Fruit fly (Drosophila melanogaster) whole organism, embryonic: Measurements from ENCODE around the gene CG32573.
A peak's percentile ranks its signal among the peaks of the same experiment; 100 is the strongest.

Experiments used
- ATbp ChIP-seq: fragments of 200-800 bp; sonication (Bioruptor generic); optimal IDR thresholded peaks from 2 replicates; lab custom pipeline; 2017; ENCODE audit warnings: missing biosample characterization, mild to moderate bottlenecking, missing genetic modification characterization, missing genetic modification reagents
- Ada2b ChIP-seq: fragments of 200-800 bp; sonication (Bioruptor generic); IDR thresholded peaks from 2 replicates; pipeline ENCODE4 v1.3.6; 2022; ENCODE audit warnings: missing biosample characterization, missing genetic modification characterization
- Bgb ChIP-seq: fragments of 200-800 bp; sonication (Bioruptor generic); IDR thresholded peaks from 2 replicates; pipeline ENCODE4 v1.3.6; 2022; ENCODE audit warnings: missing biosample characterization, missing genetic modification characterization; ENCODE audit not compliant: partially characterized antibody
- CG12155 ChIP-seq: fragments of 200-800 bp; sonication (Bioruptor generic); optimal IDR thresholded peaks from 3 replicates; lab custom pipeline; 2016; ENCODE audit warnings: missing biosample characterization, missing genetic modification characterization
- CG12659 ChIP-seq: fragments of 200-800 bp; sonication (Bioruptor generic); optimal IDR thresholded peaks from 3 replicates; lab custom pipeline; 2017; ENCODE audit warnings: mild to moderate bottlenecking, missing biosample characterization, missing genetic modification reagents, missing genetic modification characterization
- CG14860 ChIP-seq: fragments of 200-800 bp; sonication (Bioruptor generic); IDR thresholded peaks from 3 replicates; pipeline ENCODE4 v1.3.6; 2022; ENCODE audit warnings: missing biosample characterization, missing genetic modification characterization; ENCODE audit not compliant: partially characterized antibody
- CG15073 ChIP-seq: fragments of 200-800 bp; sonication (Bioruptor generic); optimal IDR thresholded peaks from 2 replicates; lab custom pipeline; 2016; ENCODE audit warnings: missing biosample characterization, missing genetic modification characterization
- CG1647 ChIP-seq: fragments of 200-800 bp; sonication (Bioruptor generic); optimal IDR thresholded peaks from 3 replicates; lab custom pipeline; 2016; ENCODE audit warnings: missing biosample characterization, missing genetic modification characterization
- CG17359 ChIP-seq: fragments of 200-800 bp; sonication (Bioruptor generic); optimal IDR thresholded peaks from 3 replicates; lab custom pipeline; 2018; ENCODE audit warnings: missing biosample characterization, mild to moderate bottlenecking, missing genetic modification characterization, moderate library complexity
- CG1832 ChIP-seq: fragments of 200-800 bp; sonication (Bioruptor generic); optimal IDR thresholded peaks from 2 replicates; lab custom pipeline; 2017; ENCODE audit warnings: missing biosample characterization, mild to moderate bottlenecking, missing genetic modification characterization, inconsistent platforms
- CG18764 ChIP-seq: fragments of 200-800 bp; sonication (Bioruptor generic); optimal IDR thresholded peaks from 3 replicates; lab custom pipeline; 2016; ENCODE audit warnings: missing biosample characterization, missing genetic modification characterization
- CG2199 ChIP-seq: fragments of 200-800 bp; sonication (Bioruptor generic); IDR thresholded peaks from 3 replicates; pipeline ENCODE4 v1.3.6; 2022; ENCODE audit warnings: missing biosample characterization, missing genetic modification characterization
- CG31388 ChIP-seq: fragments of 200-800 bp; sonication (Bioruptor generic); optimal IDR thresholded peaks from 2 replicates; lab custom pipeline; 2016; ENCODE audit warnings: missing biosample characterization, missing genetic modification characterization
- CG32767 ChIP-seq: fragments of 200-800 bp; sonication (Bioruptor generic); IDR thresholded peaks from 2 replicates; pipeline ENCODE4 v1.3.6; 2022; ENCODE audit warnings: missing biosample characterization, missing genetic modification characterization
- CG3726 ChIP-seq: fragments of 200-800 bp; sonication (Bioruptor generic); IDR thresholded peaks from 3 replicates; pipeline ENCODE4, ENCODE4 v1.3.6; 2022; ENCODE audit warnings: missing biosample characterization, missing genetic modification characterization
- CG4360 ChIP-seq: fragments of 200-800 bp; sonication (Bioruptor generic); IDR thresholded peaks from 2 replicates; pipeline ENCODE4 v1.3.6; 2022; ENCODE audit warnings: missing biosample characterization, missing genetic modification characterization
- CG5953 ChIP-seq: fragments of 200-800 bp; sonication (Bioruptor generic); IDR thresholded peaks from 2 replicates; pipeline ENCODE4 v1.3.6; 2022; ENCODE audit warnings: missing biosample characterization, missing genetic modification characterization
- CG6254 ChIP-seq: fragments of 200-800 bp; sonication (Bioruptor generic); optimal IDR thresholded peaks from 3 replicates; lab custom pipeline; 2017; ENCODE audit warnings: mild to moderate bottlenecking, missing biosample characterization, missing genetic modification reagents, missing genetic modification characterization
- CG6654 ChIP-seq: fragments of 200-800 bp; sonication (Bioruptor generic); optimal IDR thresholded peaks from 2 replicates; lab custom pipeline; 2017; ENCODE audit warnings: missing biosample characterization, mild to moderate bottlenecking, missing genetic modification characterization
- CG6689 ChIP-seq: fragments of 200-800 bp; sonication (Bioruptor generic); IDR thresholded peaks from 2 replicates; pipeline ENCODE4 v1.3.6; 2022; ENCODE audit warnings: missing biosample characterization, missing genetic modification characterization
- CG6813 ChIP-seq: fragments of 200-800 bp; sonication (Bioruptor generic); optimal IDR thresholded peaks from 2 replicates; lab custom pipeline; 2017; ENCODE audit warnings: missing biosample characterization, missing genetic modification characterization, mild to moderate bottlenecking, moderate library complexity, missing genetic modification reagents
- CG7556 ChIP-seq: fragments of 200-800 bp; sonication (Bioruptor generic); optimal IDR thresholded peaks from 2 replicates; lab custom pipeline; 2017; ENCODE audit warnings: missing biosample characterization, mild to moderate bottlenecking, missing genetic modification characterization
- CG7839 ChIP-seq: fragments of 200-800 bp; sonication (Bioruptor generic); optimal IDR thresholded peaks from 3 replicates; lab custom pipeline; 2018; ENCODE audit warnings: missing biosample characterization, mild to moderate bottlenecking, missing genetic modification characterization, moderate library complexity
- CG7987 ChIP-seq: fragments of 200-800 bp; sonication (Bioruptor generic); optimal IDR thresholded peaks from 2 replicates; lab custom pipeline; 2018; ENCODE audit warnings: missing biosample characterization, mild to moderate bottlenecking, missing genetic modification characterization, moderate library complexity
- CG8388 ChIP-seq: fragments of 200-800 bp; sonication (Bioruptor generic); optimal IDR thresholded peaks from 2 replicates; lab custom pipeline; 2019; ENCODE audit warnings: missing biosample characterization, mild to moderate bottlenecking, missing genetic modification characterization, moderate library complexity
- CG9609 ChIP-seq: fragments of 200-800 bp; sonication (Bioruptor generic); optimal IDR thresholded peaks from 3 replicates; lab custom pipeline; 2016; ENCODE audit warnings: missing biosample characterization, missing genetic modification characterization
- CG9932 ChIP-seq: fragments of 200-800 bp; sonication (Bioruptor generic); IDR thresholded peaks from 2 replicates; pipeline ENCODE4 v1.3.6; 2022; ENCODE audit warnings: missing biosample characterization, missing genetic modification characterization
- Camta ChIP-seq: fragments of 200-800 bp; sonication (Bioruptor generic); optimal IDR thresholded peaks from 2 replicates; lab custom pipeline; 2016; ENCODE audit warnings: missing biosample characterization, missing genetic modification characterization
- Chrac-16 ChIP-seq: fragments of 200-800 bp; sonication (Bioruptor generic); optimal IDR thresholded peaks from 3 replicates; lab custom pipeline; 2016; ENCODE audit warnings: missing biosample characterization, missing genetic modification characterization
- HLHmδ ChIP-seq: fragments of 200-800 bp; sonication (Bioruptor generic); optimal IDR thresholded peaks from 2 replicates; lab custom pipeline; 2018; ENCODE audit warnings: missing biosample characterization, mild to moderate bottlenecking, missing genetic modification characterization, moderate library complexity
- Hand ChIP-seq: fragments of 200-800 bp; sonication (Bioruptor generic); optimal IDR thresholded peaks from 2 replicates; lab custom pipeline; 2017; ENCODE audit warnings: mild to moderate bottlenecking, missing biosample characterization, missing genetic modification reagents, missing genetic modification characterization
- Hr3 ChIP-seq: fragments of 200-800 bp; sonication (Bioruptor generic); optimal IDR thresholded peaks from 3 replicates; lab custom pipeline; 2016; ENCODE audit warnings: missing biosample characterization, missing genetic modification characterization
- NK7.1 ChIP-seq: fragments of 200-800 bp; sonication (Bioruptor generic); optimal IDR thresholded peaks from 3 replicates; lab custom pipeline; 2016; ENCODE audit warnings: missing biosample characterization, missing genetic modification characterization
- PHDP ChIP-seq: fragments of 200-800 bp; sonication (Bioruptor generic); optimal IDR thresholded peaks from 3 replicates; lab custom pipeline; 2018; ENCODE audit warnings: missing biosample characterization, mild to moderate bottlenecking, missing genetic modification characterization, moderate library complexity
- cas ChIP-seq: fragments of 200-800 bp; sonication (Bioruptor generic); IDR thresholded peaks from 2 replicates; pipeline ENCODE4 v1.3.6; 2022; ENCODE audit warnings: missing biosample characterization, missing genetic modification characterization
- ci ChIP-seq: fragments of 200-800 bp; sonication (Bioruptor generic); IDR thresholded peaks from 3 replicates; pipeline ENCODE4 v1.3.6; 2022; ENCODE audit warnings: missing biosample characterization, missing genetic modification characterization
- crp ChIP-seq, 2 experiments: fragments of 200-800 bp; sonication (Bioruptor generic); optimal IDR thresholded peaks; 2 replicates in 1 of 2; 3 replicates in 1 of 2; lab custom pipeline; 2017; ENCODE audit warnings: missing biosample characterization in 2 of 2, missing genetic modification characterization in 2 of 2, mild to moderate bottlenecking in 1 of 2, moderate library complexity in 1 of 2
- dimm ChIP-seq: fragments of 200-800 bp; sonication (Bioruptor generic); IDR thresholded peaks from 2 replicates; pipeline ENCODE4 v1.3.6; 2022; ENCODE audit warnings: missing biosample characterization, missing genetic modification characterization
- dm ChIP-seq: fragments of 200-800 bp; sonication (Bioruptor generic); optimal IDR thresholded peaks from 3 replicates; lab custom pipeline; 2016; ENCODE audit warnings: missing biosample characterization, missing genetic modification characterization
- dmrt11E ChIP-seq: fragments of 200-800 bp; sonication (Bioruptor generic); optimal IDR thresholded peaks from 3 replicates; lab custom pipeline; 2018; ENCODE audit warnings: missing biosample characterization, mild to moderate bottlenecking, missing genetic modification characterization, moderate library complexity
- hb ChIP-seq: fragments of 200-800 bp; sonication (Bioruptor generic); IDR thresholded peaks from 3 replicates; pipeline ENCODE4 v1.3.6; 2022; ENCODE audit warnings: missing biosample characterization, missing genetic modification characterization; ENCODE audit not compliant: partially characterized antibody
- hkb ChIP-seq, 2 experiments: fragments of 200-800 bp in 1 of 2; fragments of >200 bp in 1 of 2; sonication (Bioruptor generic) in 1 of 2; IDR thresholded peaks in 1 of 2; optimal IDR thresholded peaks in 1 of 2; 2 replicates each; pipeline versions ENCODE4 v1.3.6 to Lab custom; 2017 to 2022; ENCODE audit warnings: missing biosample characterization in 1 of 2, missing genetic modification characterization in 1 of 2
- lbe ChIP-seq: fragments of 200-800 bp; sonication (Bioruptor generic); optimal IDR thresholded peaks from 2 replicates; lab custom pipeline; 2016; ENCODE audit warnings: missing biosample characterization, mild to moderate bottlenecking, missing genetic modification characterization
- lilli ChIP-seq: fragments of 200-800 bp; sonication (Bioruptor generic); optimal IDR thresholded peaks from 3 replicates; lab custom pipeline; 2016; ENCODE audit warnings: missing biosample characterization, missing genetic modification characterization
- tll ChIP-seq, 2 experiments: fragments of 200-800 bp in 1 of 2; fragments of >200 bp in 1 of 2; sonication (Bioruptor generic) in 1 of 2; optimal IDR thresholded peaks; 2 replicates each; lab custom pipeline; 2017 to 2019; ENCODE audit warnings: missing biosample characterization in 2 of 2, missing genetic modification characterization in 2 of 2, mild to moderate bottlenecking in 1 of 2, moderate library complexity in 1 of 2
- vfl ChIP-seq: fragments of 200-800 bp; sonication (Bioruptor generic); optimal IDR thresholded peaks from 2 replicates; lab custom pipeline; 2016; ENCODE audit warnings: missing biosample characterization, missing genetic modification characterization
- vnd ChIP-seq: fragments of 200-800 bp; sonication (Bioruptor generic); IDR thresholded peaks from 3 replicates; pipeline ENCODE4 v1.3.6; 2022; ENCODE audit warnings: missing biosample characterization, missing genetic modification characterization; ENCODE audit not compliant: partially characterized antibody
- zen ChIP-seq: fragments of 200-800 bp; sonication (Bioruptor generic); optimal IDR thresholded peaks from 3 replicates; lab custom pipeline; 2018; ENCODE audit warnings: missing biosample characterization, mild to moderate bottlenecking, missing genetic modification characterization, moderate library complexity
- zfh2 ChIP-seq: fragments of 200-800 bp; sonication (Bioruptor generic); optimal IDR thresholded peaks from 2 replicates; lab custom pipeline; 2016; ENCODE audit warnings: missing biosample characterization, missing genetic modification characterization

CG32573 gene

DNA sequence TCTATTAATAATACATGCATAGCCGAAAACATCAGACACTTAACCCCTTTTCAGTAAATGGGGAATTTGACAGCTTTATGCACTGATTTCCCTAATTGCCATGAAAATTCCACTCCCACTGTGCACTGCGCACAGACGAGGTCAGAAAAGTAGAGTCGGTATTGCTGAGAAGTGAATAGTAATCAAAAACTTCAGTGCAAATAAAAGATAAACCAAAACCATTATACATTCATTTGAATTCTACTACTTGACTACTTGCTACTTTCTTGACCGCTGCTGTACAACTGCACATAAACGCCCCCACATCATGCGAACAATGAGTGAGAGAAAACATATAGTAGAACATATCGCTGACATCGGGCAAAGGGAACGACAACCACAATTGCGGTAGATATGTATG is 40.3 kb downstream of the CG32573 start (continued):
- TF ChIP-seq CG6654 (GFP tag; lab: Kevin White, UChicago), result peak; percentile 67
- no peak for TF ChIP-seq hkb (optimal IDR thresholded peaks at IDR 0.05; lab: Kevin White, UChicago)
- peak; percentile 91 for TF ChIP-seq hkb (GFP tag; IDR thresholded peaks at IDR 0.05; lab: Robert Waterston, UW)
- TF ChIP-seq CG4360 (GFP tag; lab: Robert Waterston, UW), result peak; percentile 68
- TF ChIP-seq CG6254 (GFP tag; lab: Kevin White, UChicago), result peak; percentile 86
- peak; percentile 90 for TF ChIP-seq CG8388 (GFP tag; lab: Kevin White, UChicago)
- TF ChIP-seq CG7556 (GFP tag; lab: Kevin White, UChicago), result peak; percentile 64
- TF ChIP-seq Hr3 (GFP tag; lab: Kevin White, UChicago), result peak; percentile 78
- peak; percentile 97 for TF ChIP-seq ci (GFP tag; lab: Robert Waterston, UW)
- TF ChIP-seq CG32767 (GFP tag; lab: Robert Waterston, UW), result peak; percentile 65; the same call in 1 of the 2 replicates
- peak; percentile 85 for TF ChIP-seq dmrt11E (tag; lab: Kevin White, UChicago)
- TF ChIP-seq zfh2 (GFP tag; lab: Kevin White, UChicago), result peak; percentile 33
- peak; percentile 82 for TF ChIP-seq CG5953 (GFP tag; lab: Robert Waterston, UW)
- no peak for TF ChIP-seq Hand
- peak in 1 of 2 experiments; percentile 32 for TF ChIP-seq crp (GFP tag; optimal IDR thresholded peaks at IDR 0.05; lab: Kevin White, UChicago)
- peak; percentile 82 for TF ChIP-seq CG9609 (GFP tag; lab: Kevin White, UChicago)
- peak; percentile 64 for TF ChIP-seq CG7987 (GFP tag; lab: Kevin White, UChicago)
- TF ChIP-seq CG17359, result peak; percentile 89
- TF ChIP-seq tll (GFP tag; optimal IDR thresholded peaks at IDR 0.05; lab: Kevin White, UChicago), result no peak
- TF ChIP-seq CG6813 (GFP tag; lab: Kevin White, UChicago), result peak; percentile 72
- peak; percentile 63 for TF ChIP-seq CG31388 (GFP tag; lab: Kevin White, UChicago)
- TF ChIP-seq lilli (GFP tag; lab: Kevin White, UChicago), result peak; percentile 76
- TF ChIP-seq Chrac-16 (GFP tag; lab: Kevin White, UChicago), result peak; percentile 86
- peak; percentile 89 for TF ChIP-seq CG6689 (GFP tag; lab: Robert Waterston, UW)
- peak; percentile 48 for TF ChIP-seq CG9932 (GFP tag; lab: Robert Waterston, UW)
- no peak for TF ChIP-seq vnd (GFP tag; lab: Robert Waterston, UW)
- TF ChIP-seq lbe (GFP tag; lab: Kevin White, UChicago), result no peak
- TF ChIP-seq dm, result peak; percentile 36
- peak; percentile 91 for TF ChIP-seq CG2199
- TF ChIP-seq NK7.1 (GFP tag; lab: Kevin White, UChicago), result peak; percentile 51
- TF ChIP-seq PHDP (tag; lab: Kevin White, UChicago), result peak; percentile 82
- peak; percentile 76 for TF ChIP-seq CG12659
- TF ChIP-seq CG7839 (tag; lab: Kevin White, UChicago), result peak; percentile 89
- peak; percentile 46 for TF ChIP-seq CG15073 (GFP tag; lab: Kevin White, UChicago)
- TF ChIP-seq CG12155 (GFP tag; lab: Kevin White, UChicago), result peak; percentile 58
- TF ChIP-seq CG18764 (GFP tag; lab: Kevin White, UChicago), result peak; percentile 81
- peak; percentile 80 for TF ChIP-seq dimm (GFP tag; lab: Robert Waterston, UW)
- TF ChIP-seq Ada2b (GFP tag; lab: Robert Waterston, UW), result peak; percentile 89
- TF ChIP-seq CG3726 (GFP tag; lab: Robert Waterston, UW), result peak; percentile 84
- no peak for TF ChIP-seq HLHmδ (GFP tag; lab: Kevin White, UChicago)
- TF ChIP-seq CG1832 (GFP tag; lab: Kevin White, UChicago), result no peak
- peak; percentile 89 for TF ChIP-seq ATbp (GFP tag; lab: Kevin White, UChicago)
- TF ChIP-seq Bgb (GFP tag; lab: Robert Waterston, UW), result no peak
- TF ChIP-seq vfl (GFP tag; lab: Kevin White, UChicago), result peak; percentile 32
- no peak for TF ChIP-seq CG14860 (GFP tag; lab: Robert Waterston, UW)
- TF ChIP-seq cas, result 0 out of 2 replicates have a peak, but pooled peaks have one; percentile 50
- TF ChIP-seq hb, result no peak
- peak; percentile 74 for TF ChIP-seq zen (tag; lab: Kevin White, UChicago)
- TF ChIP-seq CG1647, result peak; percentile 79
- peak; percentile 80 for TF ChIP-seq Camta
